Fruit fly (Drosophila melanogaster) S2 (cell line): ENCODE results near the gene CG5498.

Source experiments
- CG8478 ChIP-seq: fragments of >200 bp; optimal IDR thresholded peaks from 2 replicates; lab custom pipeline; 2018
- CTCF ChIP-seq, 2 experiments: fragments of >200 bp; optimal IDR thresholded peaks; 2 replicates each; lab custom pipeline; 2018

CG5498 gene

DNA sequence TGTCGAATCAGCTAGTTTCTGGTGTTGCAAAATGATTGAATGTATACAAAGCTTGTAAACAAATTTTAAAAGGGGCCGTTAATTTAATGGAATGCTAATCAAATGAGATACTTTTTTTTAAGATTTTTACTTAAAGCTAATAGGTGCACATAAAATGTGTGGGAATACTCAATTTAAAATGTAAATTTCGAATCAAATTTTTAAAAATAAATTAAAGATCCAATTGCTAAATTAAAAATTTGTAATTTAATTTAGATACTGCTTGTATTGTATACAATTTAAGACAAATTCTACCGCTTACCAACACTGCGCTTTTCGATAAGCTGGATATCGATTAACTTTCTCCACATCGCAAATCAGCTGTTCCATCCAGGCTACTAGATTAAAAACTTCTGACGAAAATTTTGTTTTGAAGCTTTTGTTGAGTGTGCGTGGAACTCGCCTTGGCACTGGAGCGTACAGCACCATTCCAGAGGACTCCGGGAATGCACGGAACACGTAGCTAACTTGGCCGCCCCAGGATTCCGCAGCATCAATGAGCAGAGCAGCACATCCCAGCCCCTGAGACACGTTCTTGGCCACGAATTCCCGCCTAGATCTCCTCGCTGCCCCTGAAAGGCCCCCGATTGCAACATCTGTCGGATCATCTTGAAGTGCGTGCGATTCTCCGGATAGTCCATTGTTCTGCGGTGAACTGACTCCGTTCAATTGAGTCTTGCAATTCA is at the start of gene CG5498, which contains the start of gene fbl:
Gene CG5498, minus strand, starts transcription at position 24 of the 725 bp plus-strand sequence.
Gene fbl, plus strand, starts transcription at position 344 of the 725 bp plus-strand sequence.
- no peak for TF ChIP-seq CG8478
- no peak for TF ChIP-seq CTCF (optimal IDR thresholded peaks at IDR 0.05; lab: Kevin White, UChicago)

DNA sequence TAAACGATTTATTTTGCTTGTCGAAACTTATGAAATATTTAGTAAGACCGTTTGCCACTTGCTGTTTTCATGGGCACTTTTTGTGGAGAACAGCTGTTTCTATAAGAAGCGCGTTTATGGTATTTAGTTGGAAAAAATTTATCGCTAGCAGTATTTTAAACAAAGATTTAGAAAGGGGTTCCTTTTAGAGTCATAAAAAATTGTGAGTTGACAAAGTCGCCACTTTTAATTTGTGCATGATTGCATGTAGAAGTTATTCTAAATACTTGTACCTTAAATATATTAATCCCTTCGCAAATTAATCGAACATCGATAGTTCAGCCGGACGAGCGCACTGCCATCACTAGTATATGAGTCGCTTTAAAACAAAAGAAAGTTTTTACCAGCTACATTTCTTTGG is 48.4 kb upstream of the CG5498 start, which contains the start of the genes Las and Psn:
Gene Las, minus strand, starts transcription at position 65 of the 400 bp plus-strand sequence.
Gene Psn, plus strand, starts transcription at position 172 of the 400 bp plus-strand sequence.
- no peak for TF ChIP-seq CG8478
- TF ChIP-seq CTCF (optimal IDR thresholded peaks at IDR 0.05; lab: Kevin White, UChicago) = no peak

DNA sequence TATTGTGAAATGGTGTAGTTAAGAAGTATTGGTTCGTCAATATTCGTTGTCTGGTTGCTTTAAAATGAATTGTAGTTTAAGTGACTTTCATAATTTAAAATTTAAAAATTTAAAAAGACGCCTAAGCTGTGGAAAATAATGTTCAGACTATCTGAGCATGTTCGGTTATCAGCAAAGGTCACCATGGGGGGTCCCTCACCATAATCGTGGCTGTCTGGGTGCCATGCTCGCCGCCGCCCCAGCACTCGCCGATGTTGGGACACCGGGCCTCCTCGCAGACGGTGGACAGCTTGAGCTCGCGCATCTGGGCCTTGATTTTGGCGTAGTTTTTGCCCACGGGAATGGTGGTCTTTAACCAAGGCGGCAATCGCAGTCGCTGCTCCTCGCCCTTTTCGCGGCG is 47.7 kb upstream of the CG5498 start:
- TF ChIP-seq CG8478 = no peak
- no peak for TF ChIP-seq CTCF (optimal IDR thresholded peaks at IDR 0.05; lab: Kevin White, UChicago)

DNA sequence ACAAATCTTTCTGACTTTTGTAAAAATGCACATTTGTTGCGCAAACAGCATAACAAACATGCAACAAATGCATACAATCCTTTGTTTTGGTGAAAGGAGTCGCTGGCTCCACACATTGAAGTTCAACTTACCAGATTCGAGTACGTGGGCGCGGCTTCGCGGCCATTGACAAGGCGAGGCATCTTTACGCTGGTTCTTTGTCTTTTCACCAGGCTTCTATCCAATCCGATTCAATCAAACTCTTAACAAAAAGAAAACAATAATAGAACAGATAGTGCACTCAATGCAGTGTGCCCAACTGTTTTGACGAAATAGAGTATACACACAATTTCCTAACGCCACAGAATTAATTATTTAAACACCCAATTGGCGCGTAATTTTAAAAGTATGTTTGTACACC is 46.3 kb upstream of the CG5498 start, which contains the start of gene CG5262:
Gene CG5262, minus strand, starts transcription at position 294 of the 400 bp plus-strand sequence.
- TF ChIP-seq CTCF (optimal IDR thresholded peaks at IDR 0.05; lab: Kevin White, UChicago) = no peak
- no peak for TF ChIP-seq CG8478

DNA sequence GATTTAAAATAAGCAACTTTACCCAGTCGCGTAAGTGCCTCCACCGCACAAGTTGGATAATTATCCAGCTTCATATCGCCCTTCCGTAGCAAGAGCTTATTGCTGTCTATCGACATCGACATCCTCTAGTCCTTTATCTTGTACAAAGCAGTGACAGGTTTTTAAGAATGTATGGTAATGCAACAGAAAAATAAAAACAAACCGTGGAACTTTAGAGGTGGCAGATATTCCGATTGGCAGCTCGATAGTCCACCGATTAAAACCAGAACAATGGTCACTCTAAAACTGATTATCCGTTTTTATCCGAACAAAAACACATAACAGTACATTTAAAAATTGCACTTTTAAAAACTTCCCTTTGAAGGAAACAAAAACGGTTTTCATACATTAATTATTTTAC is 43.5 kb upstream of the CG5498 start, which contains the start of gene CG5274:
Gene CG5274, minus strand, starts transcription at position 218 of the 400 bp plus-strand sequence.
- TF ChIP-seq CTCF (optimal IDR thresholded peaks at IDR 0.05; lab: Kevin White, UChicago) (no peak), CG8478 (no peak)

DNA sequence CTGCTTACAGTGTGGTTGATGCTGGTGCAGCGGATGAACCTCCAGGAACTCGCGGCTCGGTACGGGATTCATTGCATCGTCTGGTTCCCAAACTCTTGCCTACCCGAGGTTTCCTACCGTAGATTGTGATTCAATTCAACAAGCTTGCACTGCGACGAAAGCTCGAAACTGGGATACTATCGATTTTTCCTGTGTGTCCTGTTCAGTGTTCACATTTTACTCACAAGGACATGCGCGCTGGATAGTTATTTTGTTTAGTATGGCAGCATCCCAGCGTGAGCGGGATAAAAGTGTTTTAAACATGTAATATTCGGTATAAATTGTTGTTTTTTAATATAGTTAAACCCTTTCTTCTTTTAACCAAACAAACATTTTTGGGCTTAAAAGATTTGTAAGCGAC is 42.0 kb upstream of the CG5498 start, which contains the start of gene CG5282:
Gene CG5282, minus strand, starts transcription at position 184 of the 400 bp plus-strand sequence.
- TF ChIP-seq CG8478 = no peak
- TF ChIP-seq CTCF (optimal IDR thresholded peaks at IDR 0.05; lab: Kevin White, UChicago) = no peak

DNA sequence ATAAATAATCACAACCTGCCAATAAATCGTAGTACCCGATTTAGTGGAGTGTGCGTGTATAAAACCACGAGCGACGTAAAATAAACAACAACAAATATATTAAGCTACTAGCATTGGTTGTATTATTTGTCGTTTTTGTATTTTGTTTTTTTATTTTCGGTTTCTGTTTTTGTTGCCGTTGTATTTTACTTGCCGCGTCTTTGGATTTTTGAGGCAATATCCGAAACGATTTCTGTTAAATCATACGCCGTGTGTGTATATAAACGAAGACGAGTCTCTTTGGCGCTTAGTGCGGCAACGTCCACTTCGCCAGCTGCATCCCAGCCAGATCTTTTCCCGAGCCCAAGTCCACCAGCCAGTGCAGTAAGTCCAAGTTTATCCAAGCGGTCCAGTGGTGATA is 29.4 kb upstream of the CG5498 start, which contains the start of gene zye:
Gene zye, plus strand, starts transcription at position 301 of the 400 bp plus-strand sequence.
- no peak for TF ChIP-seq CG8478
- TF ChIP-seq CTCF (optimal IDR thresholded peaks at IDR 0.05; lab: Kevin White, UChicago) = no peak

DNA sequence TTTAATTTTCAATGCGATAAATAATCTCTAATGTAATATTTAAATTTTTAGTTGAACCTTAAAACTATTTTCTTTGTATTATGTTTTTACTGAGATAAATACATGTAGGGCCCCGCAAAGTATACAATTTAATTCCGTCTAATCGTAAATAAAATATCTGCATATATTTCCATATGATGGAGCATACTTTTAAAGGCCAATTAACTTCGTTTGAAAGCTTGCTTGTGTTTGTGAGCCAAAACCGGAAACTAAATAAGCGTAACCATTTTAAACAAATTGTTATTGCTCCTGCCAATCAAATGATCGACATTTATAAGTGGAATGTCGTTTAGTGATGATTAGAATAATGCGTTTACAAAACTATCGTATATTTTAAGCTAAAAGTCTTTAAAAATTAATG is 26.9 kb upstream of the CG5498 start:
- TF ChIP-seq CTCF (optimal IDR thresholded peaks at IDR 0.05; lab: Kevin White, UChicago) (no peak), CG8478 (no peak)

- no peak for TF ChIP-seq CG8478
- TF ChIP-seq CTCF (optimal IDR thresholded peaks at IDR 0.05; lab: Kevin White, UChicago) = no peak
Observed at dm6 chr3L:20410345-20410744, 26.4 kb upstream of the CG5498 start, which contains the start of gene CG13248. Gene CG13248 (minus strand): TSS chr3L:20410566.

- TF ChIP-seq CG8478 = no peak
- TF ChIP-seq CTCF (optimal IDR thresholded peaks at IDR 0.05; lab: Kevin White, UChicago) = no peak
Observed at dm6 chr3L:20405971-20406948, 22.4 kb upstream of the CG5498 start.

DNA sequence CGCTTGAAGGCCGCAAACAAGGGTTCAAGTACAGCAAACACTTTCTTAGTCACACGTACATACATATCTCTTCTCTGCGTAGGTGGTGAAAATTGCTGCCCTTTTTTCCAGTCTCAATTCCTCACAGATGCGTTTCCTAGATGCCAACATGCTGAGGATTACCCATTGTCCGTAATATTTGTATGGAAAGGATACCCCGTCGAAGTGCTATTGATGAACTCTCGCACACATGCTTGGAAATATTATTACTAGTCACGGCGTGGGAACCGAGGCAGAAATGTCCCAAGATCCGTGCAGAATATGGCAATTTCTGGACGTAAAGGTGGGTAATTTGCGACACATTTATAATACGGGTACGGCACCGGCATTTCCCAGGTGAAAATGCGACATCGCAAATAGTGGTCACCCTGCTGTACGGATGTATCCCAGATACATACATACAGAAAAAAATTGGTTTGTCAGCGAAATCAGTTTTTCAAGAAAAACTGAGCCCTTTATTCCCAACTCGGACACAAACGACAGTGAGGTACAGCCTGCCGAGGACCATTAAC is 21.5 kb upstream of the CG5498 start:
- TF ChIP-seq CTCF (optimal IDR thresholded peaks at IDR 0.05; lab: Kevin White, UChicago) = no peak
- no peak for TF ChIP-seq CG8478

DNA sequence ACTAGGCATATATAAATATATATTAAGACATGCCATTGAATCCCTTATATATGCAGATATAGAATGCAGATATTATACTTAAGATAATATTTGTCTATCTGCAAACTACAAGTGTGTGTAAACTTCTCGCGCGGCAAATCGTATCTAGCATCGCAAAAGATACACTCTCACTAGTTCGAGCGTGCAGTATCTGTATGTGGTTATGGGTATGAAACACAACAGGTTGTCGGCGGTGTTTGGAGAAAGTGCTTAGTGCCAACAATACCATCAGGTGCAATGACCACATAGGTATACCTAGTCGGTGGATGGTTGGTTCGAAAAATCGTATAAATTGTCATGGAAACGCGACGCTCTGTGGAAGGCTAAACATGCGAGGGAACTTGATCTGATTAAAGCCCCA is 20.6 kb upstream of the CG5498 start:
- TF ChIP-seq CG8478 (no peak), CTCF (optimal IDR thresholded peaks at IDR 0.05; lab: Kevin White, UChicago) (no peak)

DNA sequence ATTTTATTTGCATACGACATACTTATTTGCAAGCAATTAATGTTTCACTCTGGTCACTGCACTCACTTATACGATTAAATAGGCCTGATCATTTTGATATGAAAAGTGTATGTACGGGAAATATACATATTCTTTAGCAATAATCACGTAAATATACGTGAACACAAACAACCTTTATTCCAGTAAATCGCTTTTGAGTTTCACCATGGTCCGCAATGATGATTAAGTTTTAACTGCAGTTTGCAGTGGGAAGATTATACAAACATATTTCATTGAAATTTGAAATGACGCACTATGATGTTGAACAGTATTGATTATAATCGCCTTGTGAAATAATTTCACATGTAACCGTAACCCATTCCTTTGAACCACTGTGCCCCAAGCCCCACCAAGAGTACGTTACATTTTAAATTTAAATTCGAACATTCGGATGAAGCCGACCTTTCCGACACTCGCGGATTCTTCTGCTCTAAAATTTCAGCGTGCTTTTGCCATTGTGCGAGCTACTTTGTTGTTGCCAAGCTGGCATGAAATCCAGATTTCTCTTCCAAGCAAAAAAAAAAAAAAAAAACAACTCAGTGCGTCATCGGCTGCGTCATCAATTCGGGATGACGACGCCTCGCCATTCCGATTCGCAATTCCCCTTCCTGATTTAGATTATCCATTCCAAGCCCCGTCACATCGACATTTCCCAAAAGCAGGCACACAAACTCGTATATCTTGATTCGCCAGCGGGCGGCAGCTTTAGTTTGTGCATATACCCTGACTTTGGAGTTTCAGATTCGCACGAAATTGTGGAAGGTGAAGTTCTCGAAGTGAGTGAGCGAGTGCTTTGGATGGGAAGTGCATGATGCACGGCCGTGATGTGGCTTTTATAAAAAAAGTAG is 19.8 kb upstream of the CG5498 start:
- no peak for TF ChIP-seq CTCF (optimal IDR thresholded peaks at IDR 0.05; lab: Kevin White, UChicago)
- TF ChIP-seq CG8478 = no peak
